Worm (Caenorhabditis elegans) whole organism, early embryonic: ENCODE data around the gene lin-24.

ENCODE experiments used
- B0310.2 ChIP-seq: sonication (generic microtip); optimal IDR thresholded peaks from 2 replicates; lab custom pipeline; 2016; ENCODE audit warnings: mild to moderate bottlenecking, missing genetic modification characterization, missing compliant biosample characterization
- F13C5.2 ChIP-seq: sonication (generic microtip); optimal IDR thresholded peaks from 2 replicates; lab custom pipeline; 2017; ENCODE audit warnings: mild to moderate bottlenecking, missing genetic modification characterization, inconsistent platforms, missing compliant biosample characterization
- aly-1 ChIP-seq: sonication (generic microtip); optimal IDR thresholded peaks from 2 replicates; lab custom pipeline; 2016; ENCODE audit warnings: missing genetic modification characterization, missing compliant biosample characterization
- ama-1 ChIP-seq: fragments of 150-350 bp; optimal IDR thresholded peaks from 2 replicates; lab custom pipeline; 2014
- ceh-13 ChIP-seq: fragments of 200-800 bp; sonication (Bioruptor generic); optimal IDR thresholded peaks from 2 replicates; lab custom pipeline; 2018; ENCODE audit warnings: mild to moderate bottlenecking, missing genetic modification characterization, missing compliant biosample characterization
- ceh-36 ChIP-seq: sonication (generic microtip); optimal IDR thresholded peaks from 2 replicates; lab custom pipeline; 2016; ENCODE audit warnings: missing genetic modification characterization, inconsistent platforms, missing compliant biosample characterization
- ets-7 ChIP-seq: sonication (generic microtip); optimal IDR thresholded peaks from 2 replicates; lab custom pipeline; 2016; ENCODE audit warnings: missing genotype, missing genetic modification characterization, missing compliant biosample characterization
- flt-1 ChIP-seq: fragments of 200-800 bp; sonication (Bioruptor generic); IDR thresholded peaks from 2 replicates; pipeline ENCODE4 v1.3.6; 2022; ENCODE audit warnings: missing genetic modification characterization, missing compliant biosample characterization
- hmbx-1 ChIP-seq: sonication (generic microtip); optimal IDR thresholded peaks from 2 replicates; lab custom pipeline; 2016; ENCODE audit warnings: mild to moderate bottlenecking, missing genetic modification characterization, missing compliant biosample characterization
- hmg-4 ChIP-seq: fragments of 200-800 bp; sonication (Bioruptor generic); optimal IDR thresholded peaks from 2 replicates; lab custom pipeline; 2018; ENCODE audit warnings: mild to moderate bottlenecking, missing genetic modification characterization, missing compliant biosample characterization
- hnd-1 ChIP-seq: sonication (generic microtip); optimal IDR thresholded peaks from 2 replicates; lab custom pipeline; 2016; ENCODE audit warnings: missing genetic modification characterization, missing compliant biosample characterization
- pes-1 ChIP-seq: fragments of 200-800 bp; sonication (Bioruptor generic); IDR thresholded peaks from 2 replicates; pipeline ENCODE4 v1.3.6; 2022; ENCODE audit warnings: missing genetic modification reagents, missing genetic modification characterization, missing compliant biosample characterization
- scrt-1 ChIP-seq: fragments of 200-800 bp; sonication (Bioruptor generic); IDR thresholded peaks from 2 replicates; pipeline ENCODE4 v1.3.6; 2022; ENCODE audit warnings: missing genetic modification characterization, missing compliant biosample characterization
- sea-1 ChIP-seq: fragments of 200-800 bp; sonication (Bioruptor generic); conservative IDR thresholded peaks from 2 replicates; pipeline ENCODE4 v1.3.6; 2022; ENCODE audit warnings: missing genetic modification characterization, missing compliant biosample characterization
- tbx-11 ChIP-seq: fragments of 200-800 bp; sonication (Bioruptor generic); IDR thresholded peaks from 2 replicates; pipeline ENCODE4 v1.3.6; 2022; ENCODE audit warnings: missing genetic modification characterization, missing compliant biosample characterization
- tbx-37 ChIP-seq: fragments of 200-800 bp; sonication (Bioruptor generic); conservative IDR thresholded peaks from 2 replicates; pipeline ENCODE4 v1.3.6; 2022; ENCODE audit warnings: missing genetic modification reagents, missing genetic modification characterization, missing compliant biosample characterization
- tra-4 ChIP-seq: sonication (generic microtip); optimal IDR thresholded peaks from 2 replicates; lab custom pipeline; 2017; ENCODE audit warnings: missing genetic modification characterization, missing compliant biosample characterization

The lin-24 gene

DNA sequence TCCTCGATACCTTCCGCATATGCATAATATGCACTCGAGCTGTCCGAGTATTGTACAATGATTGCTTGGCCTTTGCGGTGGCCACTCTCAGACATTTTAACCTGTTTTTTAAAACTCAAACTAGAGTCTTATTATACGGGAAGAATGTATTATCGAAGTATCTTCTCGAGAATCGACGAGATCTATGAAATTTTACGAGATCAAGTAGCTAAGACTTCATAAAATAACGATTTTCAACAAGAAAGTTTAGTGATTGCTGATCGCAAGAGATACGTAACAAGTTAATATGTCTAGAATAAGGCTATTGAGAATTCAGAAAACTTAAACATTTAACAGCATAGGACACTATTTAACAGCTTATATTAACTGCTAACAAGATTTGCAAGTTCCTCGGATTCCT, 13.9 kb downstream of the lin-24 start, which contains the start of gene B0001.5:
TSS of gene B0001.5 (minus strand) at position 101 of the 400 bp plus-strand sequence.
- TF ChIP-seq F13C5.2 (tag; lab: Kevin White, UChicago) = no peak
- no peak for TF ChIP-seq hmbx-1 (tag; lab: Kevin White, UChicago)
- no peak for TF ChIP-seq flt-1 (GFP tag; lab: Robert Waterston, UW)
- no peak for TF ChIP-seq tbx-37
- TF ChIP-seq hnd-1 (tag; lab: Kevin White, UChicago) = no peak
- no peak for TF ChIP-seq tbx-11 (GFP tag; lab: Robert Waterston, UW)
- no peak for TF ChIP-seq ceh-13 (GFP tag; lab: Kevin White, UChicago)
- TF ChIP-seq tra-4 (tag; lab: Kevin White, UChicago) = no peak
- no peak for TF ChIP-seq B0310.2
- TF ChIP-seq scrt-1 (GFP tag; lab: Robert Waterston, UW) = no peak
- TF ChIP-seq ceh-36 (tag; lab: Kevin White, UChicago) = no peak
- TF ChIP-seq ets-7 (tag; lab: Kevin White, UChicago) = no peak
- TF ChIP-seq pes-1 (GFP tag; lab: Robert Waterston, UW) = no peak
- TF ChIP-seq aly-1 = no peak
- TF ChIP-seq hmg-4 (GFP tag; lab: Kevin White, UChicago) = no peak
- no peak for TF ChIP-seq ama-1
- no peak for TF ChIP-seq sea-1 (GFP tag; lab: Robert Waterston, UW)

DNA sequence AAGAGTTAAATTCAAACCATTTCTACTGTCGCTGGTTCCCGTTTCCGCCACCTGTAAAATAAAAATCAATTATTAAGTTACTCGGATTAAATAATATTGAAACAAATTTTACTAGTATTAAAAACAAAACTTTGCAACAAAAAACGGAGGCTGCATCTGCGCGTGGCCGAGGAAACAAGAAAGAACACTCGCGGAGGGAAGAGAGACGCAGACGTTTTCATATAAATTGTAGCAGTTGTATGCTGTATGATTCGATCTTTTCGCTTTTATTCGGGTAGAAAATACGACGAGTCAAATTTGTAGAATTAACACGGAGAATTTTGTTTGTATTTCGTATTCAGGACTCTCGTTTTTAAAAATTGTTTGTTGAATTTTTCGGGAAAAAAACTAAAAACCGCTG, 16.4 kb downstream of the lin-24 start, which contains the start of gene B0001.3:
TSS of gene B0001.3 (minus strand) at position 55 of the 400 bp plus-strand sequence.
- TF ChIP-seq hmg-4 (GFP tag; lab: Kevin White, UChicago) (no peak), ama-1 (no peak), F13C5.2 (tag; lab: Kevin White, UChicago) (no peak), ets-7 (tag; lab: Kevin White, UChicago) (no peak), pes-1 (GFP tag; lab: Robert Waterston, UW) (no peak), sea-1 (GFP tag; lab: Robert Waterston, UW) (no peak), flt-1 (GFP tag; lab: Robert Waterston, UW) (no peak), tbx-37 (no peak), tra-4 (tag; lab: Kevin White, UChicago) (no peak)

DNA sequence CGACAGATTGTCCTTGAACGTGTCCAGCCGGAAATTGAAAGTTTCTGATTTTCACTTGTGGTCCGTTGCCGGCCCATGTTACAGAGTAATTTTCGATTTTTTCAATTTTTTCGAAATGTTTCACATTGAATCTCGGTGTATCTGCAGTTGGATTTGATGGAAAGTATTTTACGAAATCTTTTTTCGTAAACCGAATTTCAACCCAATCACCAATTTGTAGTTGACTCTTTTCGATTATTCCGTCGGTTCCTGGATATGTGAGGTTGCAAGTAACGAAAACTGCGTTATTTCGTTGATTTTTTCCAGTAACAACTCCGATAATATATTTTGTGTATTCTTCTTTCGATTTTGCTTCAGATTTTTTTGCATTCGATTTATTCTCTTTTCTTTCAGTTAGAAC, 20.3 kb downstream of the lin-24 start:
- TF ChIP-seq F13C5.2 (tag; lab: Kevin White, UChicago) (no peak), ama-1 (no peak), tbx-11 (GFP tag; lab: Robert Waterston, UW) (no peak), hmg-4 (GFP tag; lab: Kevin White, UChicago) (no peak), tbx-37 (no peak), hnd-1 (tag; lab: Kevin White, UChicago) (no peak), flt-1 (GFP tag; lab: Robert Waterston, UW) (no peak), aly-1 (no peak), tra-4 (tag; lab: Kevin White, UChicago) (no peak), hmbx-1 (tag; lab: Kevin White, UChicago) (no peak), B0310.2 (no peak)

DNA sequence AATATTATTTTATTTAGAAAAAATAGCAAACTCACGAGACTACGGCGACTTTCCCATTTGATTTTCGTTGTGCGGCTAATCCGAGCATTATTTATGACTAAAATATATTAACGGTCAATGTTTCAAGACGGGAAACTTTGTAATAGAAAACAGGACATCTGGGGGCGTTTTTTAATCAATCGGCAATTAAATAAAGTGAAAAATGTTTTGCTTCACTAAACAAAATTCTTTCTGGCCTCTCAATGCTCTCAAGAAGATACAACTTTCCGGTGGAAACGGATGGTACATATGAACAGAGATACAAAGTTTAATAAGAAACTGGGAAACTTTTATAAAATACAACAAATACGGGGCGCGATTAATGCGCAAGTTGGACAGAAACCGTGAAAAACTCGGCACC, 21.6 kb downstream of the lin-24 start, which contains the start of gene B0001.2:
TSS of gene B0001.2 (minus strand) at position 101 of the 400 bp plus-strand sequence.
- TF ChIP-seq tra-4 (tag; lab: Kevin White, UChicago) = no peak
- no peak for TF ChIP-seq aly-1
- TF ChIP-seq ceh-36 (tag; lab: Kevin White, UChicago) = no peak
- TF ChIP-seq pes-1 (GFP tag; lab: Robert Waterston, UW) = no peak
- no peak for TF ChIP-seq ama-1

DNA sequence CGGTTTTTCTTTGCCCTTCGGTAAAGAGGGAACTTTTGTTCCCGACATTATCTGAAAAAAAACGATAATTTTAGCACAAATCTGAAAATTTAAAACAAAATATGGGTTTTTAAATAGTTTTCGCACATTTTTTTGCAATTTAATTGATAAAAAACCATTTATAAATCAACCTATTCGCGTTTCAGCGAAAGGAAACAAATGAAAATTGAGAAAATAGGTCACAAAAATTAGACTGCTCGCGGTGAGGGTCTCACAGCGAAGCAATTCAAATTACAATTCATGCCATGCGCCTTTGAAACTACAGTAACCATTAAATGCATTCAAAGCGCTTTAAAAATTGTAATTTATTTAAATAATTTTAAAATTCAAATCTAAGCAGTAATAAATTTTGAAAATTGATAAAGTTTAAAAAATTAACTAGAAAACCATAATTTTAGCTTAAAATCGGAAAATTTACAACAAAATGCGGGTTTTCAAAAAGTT, 24.9 kb downstream of the lin-24 start, which contains the start of gene B0001.7:
TSS of gene B0001.7 (minus strand) at position 51 of the 483 bp plus-strand sequence.
- no peak for TF ChIP-seq ets-7 (tag; lab: Kevin White, UChicago)
- no peak for TF ChIP-seq hmbx-1 (tag; lab: Kevin White, UChicago)
- no peak for TF ChIP-seq tbx-37

DNA sequence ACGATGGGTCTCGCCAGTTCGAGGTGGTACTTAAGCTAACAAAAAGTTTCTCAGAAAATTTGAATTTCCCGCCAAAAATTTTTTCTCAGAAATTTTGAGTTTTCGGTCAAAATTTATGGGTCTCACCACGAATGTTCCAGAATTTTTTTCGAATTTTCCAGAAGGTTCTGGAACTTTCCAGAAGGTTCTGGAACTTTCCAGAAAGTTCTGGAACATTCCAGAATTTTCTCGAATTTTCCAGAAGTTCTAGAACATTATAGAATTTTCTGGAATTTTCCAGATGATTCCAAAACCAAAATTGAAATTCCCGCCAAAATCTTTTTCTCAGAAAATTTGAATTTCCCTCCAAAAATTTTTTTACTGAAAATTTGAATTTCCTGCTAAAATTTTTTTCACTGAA, 26.5 kb downstream of the lin-24 start:
- peak; percentile 29; the same call in 1 of the 2 replicates for TF ChIP-seq flt-1 (GFP tag; lab: Robert Waterston, UW)
- 0 out of 2 replicates have a peak, but pooled peaks have one; percentile 32 for TF ChIP-seq tbx-11 (GFP tag; lab: Robert Waterston, UW)
- peak; percentile 52; the same call in 1 of the 2 replicates for TF ChIP-seq pes-1 (GFP tag; lab: Robert Waterston, UW)

DNA sequence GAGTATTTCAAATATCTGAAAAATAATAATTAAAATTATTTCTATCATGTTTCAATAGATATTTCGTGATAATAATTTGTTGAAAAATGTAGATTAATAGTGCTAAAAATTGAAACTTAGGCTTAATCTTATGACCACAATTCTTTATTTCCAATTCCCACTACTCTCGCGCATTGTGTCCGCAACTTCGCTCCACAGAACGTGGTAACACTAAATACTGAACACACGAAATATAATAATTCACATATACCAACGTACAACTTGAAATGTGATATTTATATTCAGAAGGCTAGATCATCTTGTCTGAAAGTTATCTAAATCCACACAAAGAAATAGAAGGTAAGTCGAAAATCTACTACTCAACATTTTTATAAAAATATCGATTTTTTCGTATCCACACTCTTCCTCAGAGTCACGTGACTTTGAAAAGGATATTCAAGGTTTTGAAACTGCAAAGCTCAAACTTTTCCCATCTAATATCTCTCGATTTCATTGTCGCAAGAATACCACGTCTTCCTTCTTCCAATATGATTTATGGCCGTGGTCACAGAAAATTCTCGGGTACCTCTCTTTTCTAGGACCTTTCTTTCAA, 27.4 kb downstream of the lin-24 start, which contains the start of gene eri-12:
TSS of gene eri-12 (plus strand) at position 197 of the 592 bp plus-strand sequence.
- no peak for TF ChIP-seq tbx-37
- no peak for TF ChIP-seq scrt-1 (GFP tag; lab: Robert Waterston, UW)
- no peak for TF ChIP-seq ama-1
- no peak for TF ChIP-seq hnd-1 (tag; lab: Kevin White, UChicago)
- no peak for TF ChIP-seq tra-4 (tag; lab: Kevin White, UChicago)
- no peak for TF ChIP-seq ets-7 (tag; lab: Kevin White, UChicago)
- TF ChIP-seq sea-1 (GFP tag; lab: Robert Waterston, UW) = no peak
- TF ChIP-seq pes-1 (GFP tag; lab: Robert Waterston, UW) = no peak

DNA sequence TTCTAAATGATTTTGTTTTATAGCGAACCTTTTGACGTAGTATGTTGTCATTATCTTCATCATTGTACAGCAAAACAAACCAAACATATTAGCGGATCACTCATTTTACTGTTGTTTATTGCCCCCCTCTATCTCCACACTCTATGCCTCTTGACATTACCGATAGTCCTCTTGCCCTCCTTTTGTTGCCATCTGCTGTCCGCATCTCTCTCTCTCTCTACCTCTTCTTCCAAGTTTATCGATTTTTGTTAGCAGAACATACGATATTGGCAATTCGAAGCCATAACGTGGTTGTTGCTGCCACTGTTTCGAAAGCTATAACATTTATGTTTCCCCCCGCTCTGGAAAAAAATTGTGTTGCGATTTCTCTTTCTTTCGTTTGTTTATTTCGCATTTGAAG, 28.6 kb downstream of the lin-24 start:
- no peak for TF ChIP-seq tbx-37
- no peak for TF ChIP-seq tbx-11 (GFP tag; lab: Robert Waterston, UW)
- no peak for TF ChIP-seq sea-1 (GFP tag; lab: Robert Waterston, UW)
- TF ChIP-seq B0310.2 = no peak
- TF ChIP-seq flt-1 (GFP tag; lab: Robert Waterston, UW) = no peak
- no peak for TF ChIP-seq tra-4 (tag; lab: Kevin White, UChicago)
- TF ChIP-seq ama-1 = no peak
- TF ChIP-seq hnd-1 (tag; lab: Kevin White, UChicago) = no peak
- no peak for TF ChIP-seq ets-7 (tag; lab: Kevin White, UChicago)
- TF ChIP-seq aly-1 = no peak
- no peak for TF ChIP-seq ceh-13 (GFP tag; lab: Kevin White, UChicago)
